Worm (Caenorhabditis elegans): ENCODE measurements around the gene glrx-5.

DNA sequence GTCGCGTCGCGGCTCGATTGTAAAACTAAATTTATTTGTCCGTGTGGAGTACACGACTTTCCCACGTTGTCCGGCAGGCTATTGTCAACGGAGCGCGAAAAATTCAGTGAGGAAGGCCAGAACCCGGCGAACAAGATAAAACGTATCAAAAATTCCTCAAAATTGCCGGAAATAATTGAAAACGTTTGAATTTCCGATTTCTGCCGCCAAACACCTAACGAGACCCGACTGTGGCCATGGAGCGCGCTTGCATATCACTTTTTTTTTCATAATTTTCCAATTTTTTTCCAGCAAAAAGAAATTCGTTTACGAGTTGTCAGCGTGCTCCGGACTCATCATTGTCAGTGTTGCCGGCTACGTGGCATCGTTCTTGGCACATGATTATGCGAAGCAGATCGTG, 24.8 kb upstream of the glrx-5 start:
- TF ChIP-seq ama-1 (optimal IDR thresholded peaks at IDR 0.05) (no peak), ztf-11 (tag; optimal IDR thresholded peaks at IDR 0.05) (no peak), nhr-237 (tag; optimal IDR thresholded peaks at IDR 0.05) (no peak), ZK546.5 (tag; optimal IDR thresholded peaks at IDR 0.05) (no peak)

Data from whole organism, L3 larva.